Worm (Caenorhabditis elegans): ENCODE data around the gene B0403.3.
A peak's percentile ranks its signal among the peaks of the same experiment; 100 is the strongest.

Gene B0403.3

ce11 chrX:7068400-7068799 is 5.3 kb upstream of the B0403.3 start, which contains the start of gene pdi-6 (continued):
- peak; percentile 77 for TF ChIP-seq ceh-90 (tag; optimal IDR thresholded peaks at IDR 0.05)
- peak; percentile 81 for TF ChIP-seq pax-3 (tag; optimal IDR thresholded peaks at IDR 0.05)
- peak; percentile 70 to 89 for TF ChIP-seq lin-35 (GFP tag; optimal IDR thresholded peaks at IDR 0.05)
- TF ChIP-seq lin-13 (GFP tag; optimal IDR thresholded peaks at IDR 0.05) = peak; percentile 91
- peak; percentile 60 for TF ChIP-seq unc-98 (GFP tag; IDR thresholded peaks at IDR 0.05)
- TF ChIP-seq nhr-11 (tag; optimal IDR thresholded peaks at IDR 0.05) = peak; percentile 63
- peak in 1 of 2 experiments; percentile 91 for TF ChIP-seq mdl-1 (tag; optimal IDR thresholded peaks at IDR 0.05)
- TF ChIP-seq zag-1 (tag; optimal IDR thresholded peaks at IDR 0.05) = no peak
- TF ChIP-seq F16B12.6 (tag; optimal IDR thresholded peaks at IDR 0.05) = peak; percentile 64
- no peak for TF ChIP-seq nhr-28 (tag; optimal IDR thresholded peaks at IDR 0.05)
- peak; percentile 55 for TF ChIP-seq fos-1 (tag; optimal IDR thresholded peaks at IDR 0.05)
- peak; percentile 53 for TF ChIP-seq hpl-2 (GFP tag; optimal IDR thresholded peaks at IDR 0.05)
- no peak for TF ChIP-seq pag-3 (tag; optimal IDR thresholded peaks at IDR 0.05; ENCODE audit: borderline replicate concordance, insufficient read depth)
- TF ChIP-seq swsn-7 (tag; optimal IDR thresholded peaks at IDR 0.05) = peak; percentile 84
- TF ChIP-seq efl-1 (optimal IDR thresholded peaks at IDR 0.05) = peak; percentile 76 to 78
- peak; percentile 65 to 97 for TF ChIP-seq efl-1 (GFP tag; optimal IDR thresholded peaks at IDR 0.05 in 1 of 2)
- no peak for TF ChIP-seq hlh-4 (tag; optimal IDR thresholded peaks at IDR 0.05)
- peak; percentile 81 for TF ChIP-seq isw-1 (GFP tag; IDR thresholded peaks at IDR 0.05)
- peak; percentile 93 for TF ChIP-seq nhr-85 (tag)
- TF ChIP-seq lir-3 (tag; optimal IDR thresholded peaks at IDR 0.05; ENCODE audit: poor library complexity) = peak; percentile 90
- TF ChIP-seq alr-1 (tag; optimal IDR thresholded peaks at IDR 0.05; ENCODE audit: borderline replicate concordance) = no peak
- TF ChIP-seq ztf-4 (tag; optimal IDR thresholded peaks at IDR 0.05) = peak; percentile 32
- TF ChIP-seq aly-2 (tag; optimal IDR thresholded peaks at IDR 0.05) = no peak
- TF ChIP-seq fkh-4 (tag; optimal IDR thresholded peaks at IDR 0.05; ENCODE audit: borderline replicate concordance) = peak; percentile 38
- peak; percentile 81 for TF ChIP-seq elt-2 (tag; optimal IDR thresholded peaks at IDR 0.05)
- TF ChIP-seq unc-130 (tag; optimal IDR thresholded peaks at IDR 0.05) = peak; percentile 58
- no peak for TF ChIP-seq nhr-84 (tag; optimal IDR thresholded peaks at IDR 0.05)
- TF ChIP-seq mab-9 (GFP tag; IDR thresholded peaks at IDR 0.05) = peak; percentile 65
- TF ChIP-seq nhr-12 (tag; optimal IDR thresholded peaks at IDR 0.05) = no peak
- TF ChIP-seq hlh-17 (GFP tag; optimal IDR thresholded peaks at IDR 0.05; ENCODE audit: borderline replicate concordance) = no peak
- TF ChIP-seq dsc-1 (tag; optimal IDR thresholded peaks at IDR 0.05) = no peak
- peak; percentile 74 for TF ChIP-seq nhr-76 (tag; optimal IDR thresholded peaks at IDR 0.05)
- peak; percentile 88 for TF ChIP-seq nhr-47 (tag; optimal IDR thresholded peaks at IDR 0.05)
- TF ChIP-seq efl-3 (GFP tag; optimal IDR thresholded peaks at IDR 0.05) = no peak

ce11 chrX:7067250-7067958 is 4.3 kb upstream of the B0403.3 start:
- TF ChIP-seq ceh-82 (tag; optimal IDR thresholded peaks at IDR 0.05) (peak in 1 of 3 experiments; percentile 14), nhr-76 (tag; optimal IDR thresholded peaks at IDR 0.05) (no peak), unc-62 (GFP tag; optimal IDR thresholded peaks at IDR 0.05) (no peak), alr-1 (tag; optimal IDR thresholded peaks at IDR 0.05; ENCODE audit: borderline replicate concordance) (no peak), fkh-10 (GFP tag; optimal IDR thresholded peaks at IDR 0.05) (no peak), nhr-11 (tag; optimal IDR thresholded peaks at IDR 0.05) (no peak), lin-35 (GFP tag; optimal IDR thresholded peaks at IDR 0.05) (no peak), nhr-47 (tag; optimal IDR thresholded peaks at IDR 0.05) (no peak), Y116A8C.19 (tag; optimal IDR thresholded peaks at IDR 0.05; ENCODE audit: borderline replicate concordance) (no peak), dpl-1 (GFP tag; optimal IDR thresholded peaks at IDR 0.05) (no peak), nhr-28 (tag; optimal IDR thresholded peaks at IDR 0.05) (no peak), ceh-63 (GFP tag; optimal IDR thresholded peaks at IDR 0.05) (no peak), ceh-88 (GFP tag; IDR thresholded peaks at IDR 0.05) (no peak), C34B4.2 (tag; optimal IDR thresholded peaks at IDR 0.05) (no peak), lin-14 (GFP tag; optimal IDR thresholded peaks at IDR 0.05) (peak; percentile 49), hpl-2 (GFP tag; optimal IDR thresholded peaks at IDR 0.05) (no peak), nhr-20 (tag; optimal IDR thresholded peaks at IDR 0.05) (no peak), xbp-1 (tag; optimal IDR thresholded peaks at IDR 0.05) (peak; percentile 57), fkh-8 (tag; optimal IDR thresholded peaks at IDR 0.05) (no peak), rnt-1 (tag; optimal IDR thresholded peaks at IDR 0.05) (peak; percentile 11), sox-4 (tag; optimal IDR thresholded peaks at IDR 0.05) (no peak), unc-130 (tag; optimal IDR thresholded peaks at IDR 0.05) (no peak), tbx-2 (tag; optimal IDR thresholded peaks at IDR 0.05) (peak; percentile 37), mab-9 (GFP tag; IDR thresholded peaks at IDR 0.05) (no peak), tlp-1 (tag; optimal IDR thresholded peaks at IDR 0.05) (no peak), aha-1 (tag; optimal IDR thresholded peaks at IDR 0.05) (no peak)

All from whole organism, L1 larva.